Worm (Caenorhabditis elegans) whole organism, L1 larva: Measurements from ENCODE around the gene F19F10.11.

Source experiments
- ces-1 ChIP-seq: fragments of 150-350 bp; optimal IDR thresholded peaks from 2 replicates; lab custom pipeline; 2014; ENCODE audit warnings: missing biosample characterization, missing genetic modification reagents, missing genetic modification characterization
- fos-1 ChIP-seq: fragments of 150-350 bp; optimal IDR thresholded peaks from 2 replicates; lab custom pipeline; 2014; ENCODE audit warnings: missing biosample characterization, missing genetic modification characterization
- nhr-20 ChIP-seq: sonication (generic microtip); optimal IDR thresholded peaks from 2 replicates; lab custom pipeline; 2016; ENCODE audit warnings: mild to moderate bottlenecking, missing genetic modification characterization, missing compliant biosample characterization
- nhr-76 ChIP-seq: sonication (generic microtip); optimal IDR thresholded peaks from 2 replicates; lab custom pipeline; 2017; ENCODE audit warnings: missing biosample characterization, missing genetic modification characterization
- nhr-77 ChIP-seq: fragments of 150-350 bp; optimal IDR thresholded peaks from 2 replicates; lab custom pipeline; 2014; ENCODE audit warnings: missing biosample characterization, missing genetic modification characterization
- snpc-4 ChIP-seq: fragments of 150-350 bp; optimal IDR thresholded peaks from 2 replicates; lab custom pipeline; 2014; ENCODE audit warnings: missing biosample characterization, missing genetic modification characterization
- unc-130 ChIP-seq: fragments of 150-350 bp; optimal IDR thresholded peaks from 2 replicates; lab custom pipeline; 2017; ENCODE audit warnings: missing biosample characterization, missing genetic modification characterization, inconsistent platforms
- unc-62 ChIP-seq: fragments of 150-350 bp; optimal IDR thresholded peaks from 2 replicates; lab custom pipeline; 2014; ENCODE audit warnings: missing biosample characterization, missing genetic modification reagents, missing genetic modification characterization
- ztf-4 ChIP-seq: fragments of 150-350 bp; optimal IDR thresholded peaks from 2 replicates; lab custom pipeline; 2014; ENCODE audit warnings: missing biosample characterization, missing genetic modification characterization

DNA sequence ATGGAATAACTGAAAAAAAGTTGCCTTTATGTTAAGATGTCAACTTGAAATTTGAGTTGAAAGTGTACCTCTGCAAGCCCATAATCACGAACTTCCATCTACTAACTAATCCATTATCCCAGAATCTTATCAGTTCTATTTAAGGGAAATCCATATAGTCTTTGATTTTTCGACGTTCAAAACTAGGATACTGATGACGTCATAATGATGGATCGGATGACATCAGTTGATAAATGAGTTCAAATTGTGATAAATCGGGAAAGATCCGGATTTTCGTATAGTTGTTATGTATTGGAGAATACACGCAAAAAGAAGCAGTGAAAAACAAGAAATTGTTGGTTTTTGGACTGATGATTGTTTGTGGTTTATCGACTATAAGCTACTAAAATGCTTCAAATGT lies 43.8 kb downstream of the F19F10.11 start:
- TF ChIP-seq nhr-77 (no peak), snpc-4 (tag; lab: Kevin White, UChicago) (no peak), ztf-4 (tag; lab: Kevin White, UChicago) (no peak), nhr-20 (tag; lab: Kevin White, UChicago) (no peak), unc-62 (GFP tag; lab: Kevin White, UChicago) (no peak), ces-1 (GFP tag; lab: Kevin White, UChicago) (no peak), unc-130 (tag; lab: Kevin White, UChicago) (no peak), nhr-76 (no peak), fos-1 (tag; lab: Kevin White, UChicago) (no peak)
